Worm (Caenorhabditis elegans) whole organism, L4 larva: ENCODE results near the gene C16A3.6.

Experiments used
- F37D6.2 ChIP-seq: sonication (generic microtip); optimal IDR thresholded peaks from 2 replicates; lab custom pipeline; 2016; ENCODE audit warnings: mild to moderate bottlenecking, missing genetic modification characterization, missing compliant biosample characterization
- F44E2.7 ChIP-seq: fragments of 200-800 bp; sonication (Bioruptor generic); IDR thresholded peaks from 2 replicates; pipeline ENCODE4 v2.1.2; 2022; ENCODE audit warnings: missing genetic modification characterization, missing compliant biosample characterization
- Y75B8A.6 ChIP-seq: fragments of 200-800 bp; sonication (Bioruptor generic); IDR thresholded peaks from 2 replicates; pipeline ENCODE4 v1.3.6; 2022; ENCODE audit warnings: missing genetic modification reagents, missing genetic modification characterization, missing compliant biosample characterization
- ZK337.2 ChIP-seq: fragments of 200-800 bp; sonication (Bioruptor generic); IDR thresholded peaks from 2 replicates; pipeline ENCODE4 v1.3.6; 2022; ENCODE audit warnings: missing genetic modification reagents, missing genetic modification characterization, missing compliant biosample characterization
- ZK546.5 ChIP-seq, 2 experiments: sonication (generic microtip); optimal IDR thresholded peaks; 2 replicates each; lab custom pipeline; 2017; ENCODE audit warnings: missing biosample characterization in 2 of 2, missing genetic modification characterization in 2 of 2
- aha-1 ChIP-seq: fragments of 150-350 bp; peaks from one replicate; lab custom pipeline; 2014; ENCODE audit warnings: missing biosample characterization, missing genetic modification characterization
- attf-4 ChIP-seq: sonication (generic microtip); optimal IDR thresholded peaks from 3 replicates; lab custom pipeline; 2017; ENCODE audit warnings: missing biosample characterization, missing genetic modification characterization
- ceh-32 ChIP-seq: sonication (generic microtip); optimal IDR thresholded peaks from 2 replicates; lab custom pipeline; 2016; ENCODE audit warnings: mild to moderate bottlenecking, missing genetic modification characterization, missing compliant biosample characterization; ENCODE audit not compliant: poor library complexity
- ceh-44 ChIP-seq: fragments of 200-800 bp; sonication (Bioruptor generic); IDR thresholded peaks from 2 replicates; pipeline ENCODE4 v1.3.6; 2022; ENCODE audit warnings: missing genetic modification reagents, missing genetic modification characterization, missing compliant biosample characterization
- ceh-62 ChIP-seq: sonication (generic microtip); optimal IDR thresholded peaks from 2 replicates; lab custom pipeline; 2017; ENCODE audit warnings: missing biosample characterization, missing genetic modification characterization
- ceh-82 ChIP-seq: sonication (generic microtip); optimal IDR thresholded peaks from 2 replicates; lab custom pipeline; 2017; ENCODE audit warnings: missing biosample characterization, missing genetic modification characterization
- ces-1 ChIP-seq: fragments of 150-350 bp; sonication (generic microtip); optimal IDR thresholded peaks from 4 replicates; lab custom pipeline; 2014; ENCODE audit warnings: missing biosample characterization, missing genetic modification reagents, missing genetic modification characterization
- daf-16 ChIP-seq, 3 experiments: sonication (generic microtip); optimal IDR thresholded peaks; 2 replicates each; lab custom pipeline; 2016 to 2017; ENCODE audit warnings: missing genetic modification characterization in 3 of 3, missing genetic modification reagents in 3 of 3, mild to moderate bottlenecking in 2 of 3, missing compliant biosample characterization in 2 of 3, missing biosample characterization in 1 of 3, moderate library complexity in 1 of 3
- daf-8 ChIP-seq: fragments of 200-800 bp; sonication (Bioruptor generic); IDR thresholded peaks from 2 replicates; pipeline ENCODE4 v1.3.6; 2022; ENCODE audit warnings: missing genetic modification characterization, missing compliant biosample characterization
- dpl-1 ChIP-seq: fragments of 150-350 bp; optimal IDR thresholded peaks from 2 replicates; lab custom pipeline; 2014; ENCODE audit warnings: missing biosample characterization, missing genetic modification reagents, missing genetic modification characterization
- fkh-10 ChIP-seq: fragments of 150-350 bp; optimal IDR thresholded peaks from 2 replicates; lab custom pipeline; 2014; ENCODE audit warnings: missing biosample characterization, missing genetic modification reagents, missing genetic modification characterization
- fos-1 ChIP-seq: fragments of 150-350 bp; optimal IDR thresholded peaks from 2 replicates; lab custom pipeline; 2014; ENCODE audit warnings: missing biosample characterization, missing genetic modification characterization
- gei-8 ChIP-seq: fragments of 200-800 bp; sonication (Bioruptor generic); optimal IDR thresholded peaks from 2 replicates; lab custom pipeline; 2018; ENCODE audit warnings: mild to moderate bottlenecking, missing genetic modification characterization, missing compliant biosample characterization
- lin-1 ChIP-seq: fragments of 200-800 bp; sonication (Bioruptor generic); IDR thresholded peaks from 2 replicates; pipeline ENCODE4 v1.3.6; 2022; ENCODE audit warnings: missing genetic modification reagents, missing genetic modification characterization, missing compliant biosample characterization
- lin-13 ChIP-seq: fragments of 150-350 bp; optimal IDR thresholded peaks from 2 replicates; lab custom pipeline; 2014; ENCODE audit warnings: missing biosample characterization, missing genetic modification reagents, missing genetic modification characterization
- lin-15B ChIP-seq: fragments of 150-350 bp; sonication (generic microtip); optimal IDR thresholded peaks from 3 replicates; lab custom pipeline; 2014; ENCODE audit warnings: missing biosample characterization, missing genetic modification characterization
- lin-29 ChIP-seq: fragments of 200-800 bp; sonication (Bioruptor generic); IDR thresholded peaks from 2 replicates; pipeline ENCODE4 v1.3.6; 2022; ENCODE audit warnings: missing genetic modification reagents, missing genetic modification characterization, missing compliant biosample characterization
- lin-38 ChIP-seq: fragments of 200-800 bp; sonication (Bioruptor generic); IDR thresholded peaks from 2 replicates; pipeline ENCODE4 v1.3.6; 2022; ENCODE audit warnings: missing genetic modification reagents, missing genetic modification characterization, missing compliant biosample characterization
- lin-39 ChIP-seq: fragments of 150-350 bp; optimal IDR thresholded peaks from 2 replicates; lab custom pipeline; 2014; ENCODE audit warnings: missing biosample characterization, missing genetic modification reagents, missing genetic modification characterization
- lsy-2 ChIP-seq, 2 experiments: fragments of 150-350 bp in 1 of 2; sonication (generic microtip) in 1 of 2; optimal IDR thresholded peaks; 2 replicates each; lab custom pipeline; 2014 to 2017; ENCODE audit warnings: missing biosample characterization in 2 of 2, missing genetic modification characterization in 2 of 2
- mdl-1 ChIP-seq, 2 experiments: fragments of 150-350 bp in 1 of 2; sonication (generic microtip) in 1 of 2; optimal IDR thresholded peaks; 2 replicates each; lab custom pipeline; 2014 to 2017; ENCODE audit warnings: missing biosample characterization in 2 of 2, missing genetic modification characterization in 2 of 2
- nhr-11 ChIP-seq: fragments of 150-350 bp; optimal IDR thresholded peaks from 2 replicates; lab custom pipeline; 2014; ENCODE audit warnings: missing biosample characterization, missing genetic modification characterization
- nhr-25 ChIP-seq: sonication (generic microtip); optimal IDR thresholded peaks from 2 replicates; lab custom pipeline; 2017; ENCODE audit warnings: missing genetic modification characterization, mild to moderate bottlenecking, missing compliant biosample characterization, antibody characterized with exemption, moderate library complexity, borderline replicate concordance; ENCODE audit not compliant: insufficient read depth
- nhr-28 ChIP-seq: fragments of 150-350 bp; optimal IDR thresholded peaks from 2 replicates; lab custom pipeline; 2014; ENCODE audit warnings: missing biosample characterization, missing genetic modification characterization
- nhr-41 ChIP-seq: fragments of 200-800 bp; sonication (Bioruptor generic); IDR thresholded peaks from 2 replicates; pipeline ENCODE4 v1.3.6; 2022; ENCODE audit warnings: missing genetic modification reagents, missing genetic modification characterization, missing compliant biosample characterization
- nhr-42 ChIP-seq: fragments of 200-800 bp; sonication (Bioruptor generic); IDR thresholded peaks from 2 replicates; pipeline ENCODE4 v1.3.6; 2022; ENCODE audit warnings: missing genetic modification characterization, missing compliant biosample characterization
- nhr-76 ChIP-seq: fragments of 150-350 bp; optimal IDR thresholded peaks from 2 replicates; lab custom pipeline; 2014; ENCODE audit warnings: missing biosample characterization, missing genetic modification characterization
- nhr-77 ChIP-seq: fragments of 150-350 bp; optimal IDR thresholded peaks from 2 replicates; lab custom pipeline; 2014; ENCODE audit warnings: missing biosample characterization, missing genetic modification characterization
- pha-4 ChIP-seq, 2 experiments: fragments of 150-350 bp in 1 of 2; fragments of 200-800 bp in 1 of 2; sonication (Bioruptor generic) in 1 of 2; IDR thresholded peaks in 1 of 2; optimal IDR thresholded peaks in 1 of 2; 2 replicates each; pipeline versions ENCODE4 v1.3.6 to Lab custom; 2014 to 2022; ENCODE audit warnings: missing genetic modification characterization in 2 of 2, missing genetic modification reagents in 2 of 2, missing biosample characterization in 1 of 2, missing compliant biosample characterization in 1 of 2
- pqm-1 ChIP-seq: sonication (generic microtip); optimal IDR thresholded peaks from 2 replicates; lab custom pipeline; 2017; ENCODE audit warnings: missing biosample characterization, missing genetic modification characterization
- rbr-2 ChIP-seq: sonication (generic microtip); optimal IDR thresholded peaks from 2 replicates; lab custom pipeline; 2016; ENCODE audit warnings: missing genotype, missing genetic modification characterization, missing compliant biosample characterization
- saeg-2 ChIP-seq: fragments of 200-800 bp; sonication (Bioruptor generic); IDR thresholded peaks from 2 replicates; pipeline ENCODE4 v1.3.6; 2022; ENCODE audit warnings: missing genetic modification reagents, missing genetic modification characterization, missing compliant biosample characterization
- skn-1 ChIP-seq: fragments of 150-350 bp; optimal IDR thresholded peaks from 2 replicates; lab custom pipeline; 2014; ENCODE audit warnings: missing biosample characterization, missing genetic modification characterization
- snpc-1.2 ChIP-seq: fragments of 200-800 bp; sonication (Bioruptor generic); IDR thresholded peaks from 2 replicates; pipeline ENCODE4 v1.3.6; 2022; ENCODE audit warnings: missing genetic modification reagents, missing genetic modification characterization, missing compliant biosample characterization
- spr-3 ChIP-seq: fragments of 200-800 bp; sonication (Bioruptor generic); optimal IDR thresholded peaks from 2 replicates; lab custom pipeline; 2018; ENCODE audit warnings: mild to moderate bottlenecking, missing genetic modification characterization, missing compliant biosample characterization
- tag-97 ChIP-seq: fragments of 200-800 bp; sonication (Bioruptor generic); IDR thresholded peaks from 2 replicates; pipeline ENCODE4 v1.3.6; 2022; ENCODE audit warnings: missing genetic modification characterization, missing compliant biosample characterization
- tra-1 ChIP-seq: fragments of 200-800 bp; sonication (Bioruptor generic); IDR thresholded peaks from 2 replicates; pipeline ENCODE4 v1.3.6; 2022; ENCODE audit warnings: missing genetic modification reagents, missing genetic modification characterization, missing compliant biosample characterization
- vab-7 ChIP-seq: fragments of 200-800 bp; sonication (Bioruptor generic); IDR thresholded peaks from 2 replicates; pipeline ENCODE4 v1.3.6; 2022; ENCODE audit warnings: missing genetic modification reagents, missing genetic modification characterization, missing compliant biosample characterization
- zag-1 ChIP-seq: fragments of 150-350 bp; optimal IDR thresholded peaks from 2 replicates; lab custom pipeline; 2014; ENCODE audit warnings: missing biosample characterization, missing genetic modification characterization
- zip-11 ChIP-seq: fragments of 200-800 bp; sonication (Bioruptor generic); IDR thresholded peaks from 2 replicates; pipeline ENCODE4 v1.3.6; 2022; ENCODE audit warnings: missing genetic modification characterization, missing compliant biosample characterization
- ztf-11 ChIP-seq: fragments of 150-350 bp; optimal IDR thresholded peaks from 2 replicates; lab custom pipeline; 2014; ENCODE audit warnings: missing biosample characterization, missing genetic modification characterization

The C16A3.6 gene

ce11 chrIII:6344737-6345136 lies 34.3 kb upstream of the C16A3.6 start (continued):
- TF ChIP-seq nhr-77 (peak; percentile 60), ces-1 (GFP tag; lab: Kevin White, UChicago) (no peak), lin-38 (GFP tag; lab: Robert Waterston, UW) (peak; percentile 71)

- TF ChIP-seq ztf-11 (no peak), ceh-32 (tag; lab: Kevin White, UChicago) (no peak), vab-7 (GFP tag; lab: Robert Waterston, UW) (no peak), daf-16 (GFP tag; optimal IDR thresholded peaks at IDR 0.05; lab: Kevin White, UChicago) (no peak), daf-16 (tag; optimal IDR thresholded peaks at IDR 0.05; lab: Kevin White, UChicago) (peak; percentile 87), zag-1 (tag; lab: Kevin White, UChicago) (no peak), pha-4 (GFP tag; IDR thresholded peaks at IDR 0.05; lab: Robert Waterston, UW) (no peak), pha-4 (tag; optimal IDR thresholded peaks at IDR 0.05; lab: Kevin White, UChicago) (peak; percentile 8), lin-15B (tag; lab: Kevin White, UChicago) (no peak), pqm-1 (tag; lab: Kevin White, UChicago) (no peak), snpc-1.2 (GFP tag; lab: Robert Waterston, UW) (no peak), fos-1 (tag; lab: Kevin White, UChicago) (no peak), zip-11 (no peak), lin-1 (GFP tag; lab: Robert Waterston, UW) (no peak), nhr-28 (tag; lab: Kevin White, UChicago) (no peak), aha-1 (peak; percentile 2)
Observed at ce11 chrIII:6345968-6346498, 33.0 kb upstream of the C16A3.6 start, which contains the start of the genes trmt-10C.2 and C56G2.22. trmt-10C.2 (plus strand) TSS chrIII:6346281. C56G2.22 (plus strand) TSS chrIII:6346448.

ce11 chrIII:6348578-6348977 lies 30.4 kb upstream of the C16A3.6 start:
- TF ChIP-seq nhr-42 (GFP tag; lab: Robert Waterston, UW) (no peak), aha-1 (peak; percentile 88), fkh-10 (GFP tag; lab: Kevin White, UChicago) (peak; percentile 69), lin-13 (GFP tag; lab: Kevin White, UChicago) (no peak), ceh-44 (no peak), nhr-11 (tag; lab: Kevin White, UChicago) (no peak), nhr-41 (GFP tag; lab: Robert Waterston, UW) (no peak), lsy-2 (tag; optimal IDR thresholded peaks at IDR 0.05; lab: Kevin White, UChicago) (peak in 1 of 2 experiments; percentile 66), ZK546.5 (tag; optimal IDR thresholded peaks at IDR 0.05; lab: Kevin White, UChicago) (no peak), gei-8 (GFP tag; lab: Kevin White, UChicago) (no peak), ztf-11 (no peak), skn-1 (tag; lab: Kevin White, UChicago) (no peak), nhr-25 (tag; lab: Kevin White, UChicago) (no peak), lin-39 (tag; lab: Kevin White, UChicago) (no peak), Y75B8A.6 (GFP tag; lab: Robert Waterston, UW) (no peak), ceh-82 (no peak), lin-29 (GFP tag; lab: Robert Waterston, UW) (no peak), snpc-1.2 (GFP tag; lab: Robert Waterston, UW) (no peak), spr-3 (no peak), tra-1 (GFP tag; lab: Robert Waterston, UW) (no peak), lin-1 (GFP tag; lab: Robert Waterston, UW) (no peak), ceh-62 (tag; lab: Kevin White, UChicago) (no peak), daf-8 (GFP tag; lab: Robert Waterston, UW) (no peak), dpl-1 (GFP tag; lab: Kevin White, UChicago) (no peak), ZK337.2 (GFP tag; lab: Robert Waterston, UW) (no peak), rbr-2 (tag; lab: Kevin White, UChicago) (peak; percentile 37), F37D6.2 (tag; lab: Kevin White, UChicago) (peak; percentile 38), F44E2.7 (no peak), tag-97 (GFP tag; lab: Robert Waterston, UW) (no peak), zip-11 (no peak), nhr-76 (tag; lab: Kevin White, UChicago) (no peak), pha-4 (GFP tag; IDR thresholded peaks at IDR 0.05; lab: Robert Waterston, UW) (no peak), pha-4 (tag; optimal IDR thresholded peaks at IDR 0.05; lab: Kevin White, UChicago) (no peak), lin-15B (tag; lab: Kevin White, UChicago) (no peak), saeg-2 (GFP tag; lab: Robert Waterston, UW) (no peak), mdl-1 (tag; optimal IDR thresholded peaks at IDR 0.05; lab: Kevin White, UChicago) (peak in 1 of 2 experiments; percentile 73), attf-4 (tag; lab: Kevin White, UChicago) (no peak)
